Fruit fly (Drosophila melanogaster) whole organism, embryonic: ENCODE results near the gene CG5510.
A peak's percentile ranks its signal among the peaks of the same experiment; 100 is the strongest.

Source experiments
- Adf1 ChIP-seq: fragments of 200-800 bp; sonication (Bioruptor generic); IDR thresholded peaks from 2 replicates; pipeline ENCODE4 v1.3.6; 2022; ENCODE audit warnings: missing biosample characterization, missing genetic modification characterization
- Aef1 ChIP-seq: fragments of 200-800 bp; sonication (Bioruptor generic); IDR thresholded peaks from 3 replicates; pipeline ENCODE4 v1.3.6; 2022; ENCODE audit warnings: missing biosample characterization, missing genetic modification characterization
- Atf6 ChIP-seq: fragments of 200-800 bp; sonication (Bioruptor generic); IDR thresholded peaks from 2 replicates; pipeline ENCODE4 v1.3.6; 2022; ENCODE audit warnings: missing biosample characterization, missing genetic modification characterization
- Awh ChIP-seq: fragments of 200-800 bp; sonication (Bioruptor generic); IDR thresholded peaks from 2 replicates; pipeline ENCODE4, ENCODE4 v1.3.6; 2022; ENCODE audit warnings: missing biosample characterization, missing genetic modification characterization
- Bteb2 ChIP-seq: fragments of 200-800 bp; sonication (Bioruptor generic); optimal IDR thresholded peaks from 2 replicates; lab custom pipeline; 2016; ENCODE audit warnings: missing biosample characterization, missing genetic modification characterization
- CG10654 ChIP-seq: fragments of 200-800 bp; sonication (Bioruptor generic); optimal IDR thresholded peaks from 2 replicates; lab custom pipeline; 2016; ENCODE audit warnings: missing biosample characterization, missing genetic modification characterization
- CG11456 ChIP-seq: fragments of 200-800 bp; sonication (Bioruptor generic); IDR thresholded peaks from 3 replicates; pipeline ENCODE4 v1.3.6; 2022; ENCODE audit warnings: missing biosample characterization, missing genetic modification characterization
- CG12391 ChIP-seq: fragments of 200-800 bp; sonication (Bioruptor generic); optimal IDR thresholded peaks from 3 replicates; lab custom pipeline; 2018; ENCODE audit warnings: missing biosample characterization, mild to moderate bottlenecking, missing genetic modification characterization, moderate library complexity
- CG12659 ChIP-seq: fragments of 200-800 bp; sonication (Bioruptor generic); optimal IDR thresholded peaks from 3 replicates; lab custom pipeline; 2017; ENCODE audit warnings: mild to moderate bottlenecking, missing biosample characterization, missing genetic modification reagents, missing genetic modification characterization
- CG13894 ChIP-seq: fragments of 200-800 bp; sonication (Bioruptor generic); optimal IDR thresholded peaks from 3 replicates; lab custom pipeline; 2018; ENCODE audit warnings: missing biosample characterization, mild to moderate bottlenecking, missing genetic modification characterization, moderate library complexity
- CG1647 ChIP-seq: fragments of 200-800 bp; sonication (Bioruptor generic); optimal IDR thresholded peaks from 3 replicates; lab custom pipeline; 2016; ENCODE audit warnings: missing biosample characterization, missing genetic modification characterization
- CG16815 ChIP-seq: fragments of 200-800 bp; sonication (Bioruptor generic); optimal IDR thresholded peaks from 3 replicates; lab custom pipeline; 2017; ENCODE audit warnings: missing biosample characterization, mild to moderate bottlenecking, missing genetic modification characterization
- CG17802 ChIP-seq: fragments of 200-800 bp; sonication (Bioruptor generic); optimal IDR thresholded peaks from 2 replicates; lab custom pipeline; 2018; ENCODE audit warnings: missing biosample characterization, mild to moderate bottlenecking, missing genetic modification characterization, moderate library complexity
- CG17912 ChIP-seq: fragments of 200-800 bp; sonication (Bioruptor generic); optimal IDR thresholded peaks from 2 replicates; lab custom pipeline; 2018; ENCODE audit warnings: missing biosample characterization, mild to moderate bottlenecking, missing genetic modification characterization
- CG2202 ChIP-seq: fragments of 200-800 bp; sonication (Bioruptor generic); optimal IDR thresholded peaks from 2 replicates; lab custom pipeline; 2018; ENCODE audit warnings: missing biosample characterization, mild to moderate bottlenecking, missing genetic modification characterization
- CG3281 ChIP-seq: fragments of 200-800 bp; sonication (Bioruptor generic); optimal IDR thresholded peaks from 3 replicates; lab custom pipeline; 2017; ENCODE audit warnings: missing biosample characterization, mild to moderate bottlenecking, missing genetic modification characterization
- CG4707 ChIP-seq: fragments of 200-800 bp; sonication (Bioruptor generic); optimal IDR thresholded peaks from 2 replicates; lab custom pipeline; 2018; ENCODE audit warnings: missing biosample characterization, mild to moderate bottlenecking, missing genetic modification characterization, moderate library complexity
- CG6254 ChIP-seq: fragments of 200-800 bp; sonication (Bioruptor generic); optimal IDR thresholded peaks from 3 replicates; lab custom pipeline; 2017; ENCODE audit warnings: mild to moderate bottlenecking, missing biosample characterization, missing genetic modification reagents, missing genetic modification characterization
- CG6654 ChIP-seq: fragments of 200-800 bp; sonication (Bioruptor generic); optimal IDR thresholded peaks from 2 replicates; lab custom pipeline; 2017; ENCODE audit warnings: missing biosample characterization, mild to moderate bottlenecking, missing genetic modification characterization
- CG6765 ChIP-seq: fragments of 200-800 bp; sonication (Bioruptor generic); optimal IDR thresholded peaks from 3 replicates; lab custom pipeline; 2017; ENCODE audit warnings: missing biosample characterization, mild to moderate bottlenecking, missing genetic modification characterization
- CG8281 ChIP-seq: fragments of 200-800 bp; sonication (Bioruptor generic); optimal IDR thresholded peaks from 2 replicates; lab custom pipeline; 2018; ENCODE audit warnings: missing biosample characterization, mild to moderate bottlenecking, missing genetic modification characterization, moderate library complexity
- CHES-1-like ChIP-seq: fragments of 200-800 bp; sonication (Bioruptor generic); optimal IDR thresholded peaks from 2 replicates; lab custom pipeline; 2016; ENCODE audit warnings: missing biosample characterization, missing genetic modification characterization
- Dip2 ChIP-seq: fragments of 200-800 bp; sonication (Bioruptor generic); IDR thresholded peaks from 2 replicates; pipeline ENCODE4 v1.3.6; 2022; ENCODE audit warnings: missing biosample characterization, missing genetic modification characterization
- Dip3 ChIP-seq: fragments of 200-800 bp; sonication (Bioruptor generic); optimal IDR thresholded peaks from 3 replicates; lab custom pipeline; 2016; ENCODE audit warnings: missing biosample characterization, missing genetic modification characterization
- Fer2 ChIP-seq: fragments of 200-800 bp; sonication (Bioruptor generic); optimal IDR thresholded peaks from 2 replicates; lab custom pipeline; 2018; ENCODE audit warnings: missing biosample characterization, mild to moderate bottlenecking, missing genetic modification characterization, moderate library complexity
- HLH3B ChIP-seq: fragments of 200-800 bp; sonication (Bioruptor generic); IDR thresholded peaks from 2 replicates; pipeline ENCODE4 v1.3.6; 2022; ENCODE audit warnings: missing biosample characterization, missing genetic modification characterization
- Hey ChIP-seq: fragments of 200-800 bp; sonication (Bioruptor generic); optimal IDR thresholded peaks from 3 replicates; lab custom pipeline; 2018; ENCODE audit warnings: missing biosample characterization, mild to moderate bottlenecking, missing genetic modification characterization
- Hsf ChIP-seq: fragments of 200-800 bp; sonication (Bioruptor generic); optimal IDR thresholded peaks from 3 replicates; lab custom pipeline; 2016; ENCODE audit warnings: missing biosample characterization, missing genetic modification characterization
- Lhr ChIP-seq: fragments of 200-800 bp; sonication (Bioruptor generic); optimal IDR thresholded peaks from 3 replicates; lab custom pipeline; 2017; ENCODE audit warnings: mild to moderate bottlenecking, missing biosample characterization, missing genetic modification reagents, missing genetic modification characterization
- MTF-1 ChIP-seq: fragments of 200-800 bp; sonication (Bioruptor generic); optimal IDR thresholded peaks from 2 replicates; lab custom pipeline; 2018; ENCODE audit warnings: missing biosample characterization, mild to moderate bottlenecking, missing genetic modification characterization, borderline replicate concordance
- NfI ChIP-seq: fragments of 200-800 bp; sonication (Bioruptor generic); optimal IDR thresholded peaks from 3 replicates; lab custom pipeline; 2018; ENCODE audit warnings: missing biosample characterization, mild to moderate bottlenecking, missing genetic modification characterization, moderate library complexity
- Sox100B ChIP-seq: fragments of 200-800 bp; sonication (Bioruptor generic); optimal IDR thresholded peaks from 3 replicates; lab custom pipeline; 2018; ENCODE audit warnings: missing biosample characterization, mild to moderate bottlenecking, missing genetic modification characterization
- ac ChIP-seq: fragments of 200-800 bp; sonication (Bioruptor generic); optimal IDR thresholded peaks from 3 replicates; lab custom pipeline; 2017; ENCODE audit warnings: missing biosample characterization, mild to moderate bottlenecking, missing genetic modification characterization
- ato ChIP-seq: fragments of 200-800 bp; sonication (Bioruptor generic); IDR thresholded peaks from 2 replicates; pipeline ENCODE4 v1.3.6; 2022; ENCODE audit warnings: missing biosample characterization, missing genetic modification characterization; ENCODE audit not compliant: partially characterized antibody
- az2 ChIP-seq: fragments of 200-800 bp; sonication (Bioruptor generic); optimal IDR thresholded peaks from 3 replicates; lab custom pipeline; 2016; ENCODE audit warnings: missing biosample characterization, missing genetic modification characterization
- bbx ChIP-seq: fragments of 200-800 bp; sonication (Bioruptor generic); IDR thresholded peaks from 2 replicates; pipeline ENCODE4 v1.3.6; 2022; ENCODE audit warnings: missing biosample characterization, missing genetic modification characterization; ENCODE audit not compliant: partially characterized antibody
- chinmo ChIP-seq: fragments of 200-800 bp; sonication (Bioruptor generic); IDR thresholded peaks from 4 replicates; pipeline ENCODE4 v1.3.6; 2022; ENCODE audit warnings: missing biosample characterization, missing genetic modification characterization; ENCODE audit not compliant: partially characterized antibody
- dati ChIP-seq: fragments of 200-800 bp; sonication (Bioruptor generic); IDR thresholded peaks from 2 replicates; pipeline ENCODE4 v1.3.6; 2022; ENCODE audit warnings: missing biosample characterization, missing genetic modification characterization
- disco-r ChIP-seq: fragments of 200-800 bp; sonication (Bioruptor generic); optimal IDR thresholded peaks from 2 replicates; lab custom pipeline; 2016; ENCODE audit warnings: missing biosample characterization, missing genetic modification characterization
- fru ChIP-seq: fragments of >200 bp; optimal IDR thresholded peaks from 2 replicates; lab custom pipeline; 2017
- jing ChIP-seq: fragments of 200-800 bp; sonication (Bioruptor generic); optimal IDR thresholded peaks from 2 replicates; lab custom pipeline; 2018; ENCODE audit warnings: missing biosample characterization, mild to moderate bottlenecking, missing genetic modification characterization
- kni ChIP-seq: fragments of 200-800 bp; sonication (Bioruptor generic); optimal IDR thresholded peaks from 3 replicates; lab custom pipeline; 2017; ENCODE audit warnings: mild to moderate bottlenecking, missing biosample characterization, missing genetic modification reagents, missing genetic modification characterization
- nom ChIP-seq: fragments of 200-800 bp; sonication (Bioruptor generic); optimal IDR thresholded peaks from 2 replicates; lab custom pipeline; 2017; ENCODE audit warnings: missing biosample characterization, missing genetic modification characterization, mild to moderate bottlenecking, moderate library complexity, missing genetic modification reagents
- schlank ChIP-seq: fragments of 200-800 bp; sonication (Bioruptor generic); optimal IDR thresholded peaks from 2 replicates; lab custom pipeline; 2018; ENCODE audit warnings: missing biosample characterization, mild to moderate bottlenecking, missing genetic modification characterization
- sna ChIP-seq: fragments of 200-800 bp; sonication (Bioruptor generic); IDR thresholded peaks from 2 replicates; pipeline ENCODE4 v1.3.6; 2022; ENCODE audit warnings: missing biosample characterization, missing genetic modification characterization; ENCODE audit not compliant: partially characterized antibody
- sqz ChIP-seq: fragments of 200-800 bp; sonication (Bioruptor generic); optimal IDR thresholded peaks from 3 replicates; lab custom pipeline; 2018; ENCODE audit warnings: missing biosample characterization, mild to moderate bottlenecking, missing genetic modification characterization
- toy ChIP-seq: fragments of 200-800 bp; sonication (Bioruptor generic); IDR thresholded peaks from 2 replicates; pipeline ENCODE4 v1.3.6; 2022; ENCODE audit warnings: missing biosample characterization, missing genetic modification characterization

The CG5510 gene

DNA sequence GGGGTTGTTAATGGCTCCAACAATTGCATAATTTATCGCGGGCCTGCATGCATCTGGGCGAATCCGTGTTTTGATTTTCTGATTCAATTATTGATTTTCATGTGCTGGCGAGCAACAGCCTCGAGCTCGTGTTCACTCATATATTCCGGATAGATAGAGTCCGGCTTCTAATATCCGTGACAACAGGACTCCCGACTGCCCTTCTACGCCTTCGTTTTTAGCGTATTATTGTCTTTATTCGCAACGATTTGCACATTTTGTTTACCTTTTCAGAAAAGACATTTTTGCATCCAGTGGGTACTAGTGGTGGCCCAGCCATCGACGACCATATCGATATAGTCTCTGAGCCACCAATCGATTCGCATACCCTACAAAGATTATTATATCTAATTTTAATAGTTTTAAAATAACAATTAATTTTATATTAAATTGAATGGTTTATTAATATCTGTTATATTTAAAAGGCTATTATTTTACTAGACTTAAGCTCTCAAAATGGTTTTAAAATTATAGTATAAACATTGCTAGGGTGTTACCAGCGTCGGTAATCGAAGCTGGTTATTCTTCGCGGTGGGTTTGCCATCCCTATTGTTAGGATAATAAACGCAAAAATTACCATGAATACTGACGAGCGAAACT lies 8.1 kb downstream of the CG5510 start, which contains the start of the genes Myo95E and TBC1d7 (continued):
- TF ChIP-seq kni (GFP tag; lab: Kevin White, UChicago) = no peak
- TF ChIP-seq CG6765 (GFP tag; lab: Kevin White, UChicago) = peak; percentile 10
- TF ChIP-seq nom (GFP tag; lab: Kevin White, UChicago) = peak; percentile 48
- TF ChIP-seq Lhr (GFP tag; lab: Kevin White, UChicago) = no peak
- no peak for TF ChIP-seq jing
- TF ChIP-seq NfI (GFP tag; lab: Kevin White, UChicago) = peak; percentile 86
- TF ChIP-seq Adf1 (GFP tag; lab: Robert Waterston, UW) = peak; percentile 65; the same call in 1 of the 2 replicates
- no peak for TF ChIP-seq fru (lab: Kevin White, UChicago)
- no peak for TF ChIP-seq CG13894
- TF ChIP-seq Atf6 (GFP tag; lab: Robert Waterston, UW) = peak; percentile 96
- TF ChIP-seq CG3281 (GFP tag; lab: Kevin White, UChicago) = peak; percentile 86
- TF ChIP-seq CG12659 (GFP tag; lab: Kevin White, UChicago) = peak; percentile 92
- peak; percentile 21 for TF ChIP-seq CG17912 (GFP tag; lab: Kevin White, UChicago)
- TF ChIP-seq az2 (GFP tag; lab: Kevin White, UChicago) = peak; percentile 87
- TF ChIP-seq Aef1 (GFP tag; lab: Robert Waterston, UW) = peak; percentile 97
- peak; percentile 73 for TF ChIP-seq Fer2 (tag; lab: Kevin White, UChicago)
- peak; percentile 53 for TF ChIP-seq CG1647 (GFP tag; lab: Kevin White, UChicago)
- peak; percentile 42 for TF ChIP-seq bbx
- no peak for TF ChIP-seq sqz
- TF ChIP-seq chinmo (GFP tag; lab: Robert Waterston, UW) = no peak
- peak; percentile 86 for TF ChIP-seq Sox100B

DNA sequence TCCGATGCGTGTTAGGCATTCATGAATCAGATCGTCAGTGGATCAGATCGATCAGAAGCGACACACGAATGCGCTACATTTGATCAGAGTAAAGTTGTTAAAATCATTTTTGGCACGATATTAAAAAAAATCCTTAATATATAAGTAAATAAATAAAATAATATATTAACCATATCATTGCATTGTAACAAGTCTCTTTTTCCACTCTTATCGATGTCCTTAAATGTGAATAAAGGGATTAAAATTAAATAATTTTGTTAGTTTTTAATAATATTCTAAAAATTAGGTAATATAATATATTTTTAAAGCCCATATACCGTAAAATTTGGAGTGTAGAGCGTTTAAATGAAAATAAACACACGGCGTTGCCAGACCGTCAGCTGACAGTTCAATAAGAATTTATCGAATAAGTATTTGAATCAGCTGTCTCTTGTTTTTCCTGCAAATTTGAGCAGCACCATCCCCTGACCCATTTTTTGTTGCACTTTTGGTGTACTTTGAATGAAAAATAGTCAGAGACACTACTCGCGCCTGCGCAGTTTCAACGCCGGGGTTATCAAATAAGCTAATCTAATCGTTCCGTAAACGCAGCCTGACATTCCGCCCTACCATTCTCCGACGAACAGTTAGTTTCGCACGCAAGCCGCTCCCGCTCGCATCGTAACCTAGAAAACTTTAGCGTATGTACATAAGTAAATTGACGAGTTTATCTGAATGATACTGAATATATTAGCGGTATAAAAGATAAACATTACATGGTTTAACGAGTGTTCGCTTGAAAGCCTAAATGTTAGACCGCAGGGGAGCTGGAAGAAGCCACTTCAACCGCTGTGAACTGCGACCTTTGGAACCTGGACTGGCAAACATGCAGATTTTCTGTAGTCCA lies 17.2 kb downstream of the CG5510 start, which contains the start of the genes p38a and CG6178:
Gene p38a, minus strand, starts transcription at position 398 of the 886 bp plus-strand sequence.
Gene CG6178, plus strand, starts transcription at position 424 of the 886 bp plus-strand sequence.
- TF ChIP-seq CG16815 (GFP tag; lab: Kevin White, UChicago) (peak; percentile 94), disco-r (GFP tag; lab: Kevin White, UChicago) (no peak), CG6254 (GFP tag; lab: Kevin White, UChicago) (peak; percentile 88), ato (GFP tag; lab: Robert Waterston, UW) (no peak), Bteb2 (GFP tag; lab: Kevin White, UChicago) (peak; percentile 21), CHES-1-like (GFP tag; lab: Kevin White, UChicago) (peak; percentile 15), Hsf (GFP tag; lab: Kevin White, UChicago) (peak; percentile 66), Hey (peak; percentile 53), CG4707 (GFP tag; lab: Kevin White, UChicago) (peak; percentile 75), CG2202 (tag; lab: Kevin White, UChicago) (peak; percentile 88), Dip2 (GFP tag; lab: Robert Waterston, UW) (peak; percentile 56), CG6654 (GFP tag; lab: Kevin White, UChicago) (peak; percentile 90), schlank (tag; lab: Kevin White, UChicago) (peak; percentile 85), MTF-1 (GFP tag; lab: Kevin White, UChicago) (peak; percentile 74), sna (no peak), CG11456 (GFP tag; lab: Robert Waterston, UW) (peak; percentile 96), CG8281 (peak; percentile 88), CG12391 (tag; lab: Kevin White, UChicago) (peak; percentile 98), CG17802 (tag; lab: Kevin White, UChicago) (peak; percentile 76), Awh (peak; percentile 96), HLH3B (GFP tag; lab: Robert Waterston, UW) (peak; percentile 97), Dip3 (peak; percentile 76), toy (GFP tag; lab: Robert Waterston, UW) (peak; percentile 82), CG10654 (GFP tag; lab: Kevin White, UChicago) (peak; percentile 95), ac (peak; percentile 67), dati (peak; percentile 84), fru (lab: Kevin White, UChicago) (no peak)
